Worm (Caenorhabditis elegans) whole organism, mixed stage, embryonic: ENCODE measurements around the gene gei-13.

ENCODE experiments used
- M03D4.4 ChIP-seq: sonication (generic microtip); optimal IDR thresholded peaks from 2 replicates; lab custom pipeline; 2017; ENCODE audit warnings: mild to moderate bottlenecking, missing genetic modification characterization, missing compliant biosample characterization
- blmp-1 ChIP-seq: fragments of 150-350 bp; optimal IDR thresholded peaks from 2 replicates; lab custom pipeline; 2014; ENCODE audit warnings: missing biosample characterization, missing genetic modification characterization
- ceh-39 ChIP-seq: fragments of 150-350 bp; optimal IDR thresholded peaks from 2 replicates; lab custom pipeline; 2014; ENCODE audit warnings: missing biosample characterization, missing genetic modification characterization
- ceh-43 ChIP-seq: fragments of 200-800 bp; sonication (Bioruptor generic); optimal IDR thresholded peaks from 2 replicates; lab custom pipeline; 2018; ENCODE audit warnings: mild to moderate bottlenecking, missing genetic modification characterization, moderate library complexity, missing compliant biosample characterization
- ceh-83 ChIP-seq: fragments of 200-800 bp; sonication (Bioruptor generic); optimal IDR thresholded peaks from 2 replicates; lab custom pipeline; 2018; ENCODE audit warnings: mild to moderate bottlenecking, missing genetic modification characterization, missing compliant biosample characterization
- ces-1 ChIP-seq: fragments of 150-350 bp; optimal IDR thresholded peaks from 2 replicates; lab custom pipeline; 2014; ENCODE audit warnings: missing biosample characterization, missing genetic modification reagents, missing genetic modification characterization
- cnd-1 ChIP-seq: fragments of 200-800 bp; sonication (Bioruptor generic); optimal IDR thresholded peaks from 2 replicates; lab custom pipeline; 2018; ENCODE audit warnings: mild to moderate bottlenecking, missing genetic modification characterization, missing compliant biosample characterization
- drap-1 ChIP-seq: fragments of 200-800 bp; sonication (Bioruptor generic); optimal IDR thresholded peaks from 3 replicates; lab custom pipeline; 2018; ENCODE audit warnings: mild to moderate bottlenecking, missing genetic modification characterization, missing compliant biosample characterization
- elt-1 ChIP-seq: sonication (generic microtip); optimal IDR thresholded peaks from 2 replicates; lab custom pipeline; 2017; ENCODE audit warnings: missing genetic modification characterization, mild to moderate bottlenecking, missing compliant biosample characterization, antibody characterized with exemption, moderate library complexity, borderline replicate concordance; ENCODE audit not compliant: insufficient read depth
- flh-1 ChIP-seq: fragments of 200-800 bp; sonication (Bioruptor generic); optimal IDR thresholded peaks from 2 replicates; lab custom pipeline; 2018; ENCODE audit warnings: mild to moderate bottlenecking, missing genetic modification characterization, moderate library complexity, missing compliant biosample characterization
- ham-2 ChIP-seq: fragments of 200-800 bp; sonication (Bioruptor generic); optimal IDR thresholded peaks from 2 replicates; lab custom pipeline; 2018; ENCODE audit warnings: mild to moderate bottlenecking, missing genetic modification characterization, missing compliant biosample characterization
- hlh-1 ChIP-seq: fragments of 150-350 bp; optimal IDR thresholded peaks from 2 replicates; lab custom pipeline; 2014; ENCODE audit warnings: missing biosample characterization, missing genetic modification reagents, missing genetic modification characterization
- lin-13 ChIP-seq: fragments of 150-350 bp; optimal IDR thresholded peaks from 2 replicates; lab custom pipeline; 2014; ENCODE audit warnings: missing biosample characterization, missing genetic modification characterization
- lin-32 ChIP-seq: fragments of 200-800 bp; sonication (Bioruptor generic); optimal IDR thresholded peaks from 2 replicates; lab custom pipeline; 2018; ENCODE audit warnings: mild to moderate bottlenecking, missing genetic modification characterization, missing compliant biosample characterization
- lsy-2 ChIP-seq: fragments of 150-350 bp; optimal IDR thresholded peaks from 2 replicates; lab custom pipeline; 2014; ENCODE audit warnings: missing biosample characterization, missing genetic modification characterization
- mab-5 ChIP-seq: fragments of 150-350 bp; optimal IDR thresholded peaks from 2 replicates; lab custom pipeline; 2014; ENCODE audit warnings: missing biosample characterization, missing genetic modification characterization
- mep-1 ChIP-seq: fragments of 150-350 bp; optimal IDR thresholded peaks from 2 replicates; lab custom pipeline; 2017; ENCODE audit warnings: missing biosample characterization, missing genetic modification reagents, missing genetic modification characterization, inconsistent platforms
- mls-2 ChIP-seq: sonication (generic microtip); optimal IDR thresholded peaks from 2 replicates; lab custom pipeline; 2016; ENCODE audit warnings: mild to moderate bottlenecking, missing genetic modification characterization, moderate library complexity, missing compliant biosample characterization
- nhr-12 ChIP-seq: fragments of 150-350 bp; optimal IDR thresholded peaks from 2 replicates; lab custom pipeline; 2014; ENCODE audit warnings: missing biosample characterization, missing genetic modification characterization
- nhr-2 ChIP-seq: fragments of 150-350 bp; optimal IDR thresholded peaks from 2 replicates; lab custom pipeline; 2014; ENCODE audit warnings: missing biosample characterization, missing genetic modification characterization
- nhr-28 ChIP-seq: fragments of 150-350 bp; optimal IDR thresholded peaks from 2 replicates; lab custom pipeline; 2014; ENCODE audit warnings: missing biosample characterization, missing genetic modification characterization
- nhr-76 ChIP-seq: sonication (generic microtip); optimal IDR thresholded peaks from 2 replicates; lab custom pipeline; 2017; ENCODE audit warnings: missing biosample characterization, missing genetic modification characterization
- pha-4 ChIP-seq: fragments of 150-350 bp; optimal IDR thresholded peaks from 2 replicates; lab custom pipeline; 2018; ENCODE audit warnings: missing biosample characterization, missing genetic modification reagents, missing genetic modification characterization
- sem-2 ChIP-seq: fragments of 200-800 bp; sonication (Bioruptor generic); optimal IDR thresholded peaks from 2 replicates; lab custom pipeline; 2018; ENCODE audit warnings: mild to moderate bottlenecking, missing genetic modification characterization, missing compliant biosample characterization
- snpc-4 ChIP-seq: fragments of 150-350 bp; optimal IDR thresholded peaks from 2 replicates; lab custom pipeline; 2014; ENCODE audit warnings: missing biosample characterization, missing genetic modification characterization
- sptf-1 ChIP-seq: sonication (generic microtip); optimal IDR thresholded peaks from 2 replicates; lab custom pipeline; 2017; ENCODE audit warnings: mild to moderate bottlenecking, missing genetic modification characterization, moderate library complexity, missing compliant biosample characterization
- tbx-8 ChIP-seq: fragments of 200-800 bp; sonication (Bioruptor generic); optimal IDR thresholded peaks from 2 replicates; lab custom pipeline; 2018; ENCODE audit warnings: mild to moderate bottlenecking, missing genetic modification characterization, moderate library complexity, missing compliant biosample characterization
- unc-39 ChIP-seq: fragments of 150-350 bp; optimal IDR thresholded peaks from 2 replicates; lab custom pipeline; 2014; ENCODE audit warnings: missing biosample characterization, missing genetic modification characterization
- unc-62 ChIP-seq: fragments of 150-350 bp; optimal IDR thresholded peaks from 2 replicates; lab custom pipeline; 2014; ENCODE audit warnings: missing biosample characterization, missing genetic modification reagents, missing genetic modification characterization
- zip-8 ChIP-seq: fragments of 150-350 bp; optimal IDR thresholded peaks from 2 replicates; lab custom pipeline; 2014; ENCODE audit warnings: missing biosample characterization, missing genetic modification characterization
- ztf-11 ChIP-seq: fragments of 150-350 bp; optimal IDR thresholded peaks from 2 replicates; lab custom pipeline; 2014; ENCODE audit warnings: missing biosample characterization, missing genetic modification characterization

gei-13 gene

DNA sequence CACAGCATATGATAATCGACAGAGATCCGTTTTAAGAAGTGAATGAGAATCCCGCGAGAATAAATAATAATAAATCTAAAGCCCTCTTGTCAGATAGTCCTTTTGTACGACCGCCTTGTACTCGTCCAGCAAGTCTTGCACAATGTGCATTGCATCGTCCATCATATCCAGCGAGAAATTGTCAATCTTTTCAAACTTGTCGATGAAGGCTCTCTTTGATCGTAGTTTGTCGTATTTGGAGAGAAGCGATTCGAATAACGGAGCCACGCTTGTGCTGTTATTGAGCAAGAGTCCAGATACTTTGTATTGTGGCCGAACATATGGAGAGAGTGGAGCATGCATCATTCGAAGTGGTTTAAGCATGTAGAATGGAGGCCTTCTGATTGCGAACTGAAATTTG is 10.3 kb downstream of the gei-13 start:
- TF ChIP-seq flh-1 (GFP tag; lab: Kevin White, UChicago) (no peak), sem-2 (no peak), nhr-2 (tag; lab: Kevin White, UChicago) (no peak), lin-32 (GFP tag; lab: Kevin White, UChicago) (no peak), ztf-11 (no peak), nhr-28 (tag; lab: Kevin White, UChicago) (no peak), unc-39 (tag; lab: Kevin White, UChicago) (no peak), M03D4.4 (tag; lab: Kevin White, UChicago) (no peak), lsy-2 (no peak), drap-1 (no peak), tbx-8 (GFP tag; lab: Kevin White, UChicago) (no peak)
- TF ChIP-seq, all 35 proteins: peak for 0

DNA sequence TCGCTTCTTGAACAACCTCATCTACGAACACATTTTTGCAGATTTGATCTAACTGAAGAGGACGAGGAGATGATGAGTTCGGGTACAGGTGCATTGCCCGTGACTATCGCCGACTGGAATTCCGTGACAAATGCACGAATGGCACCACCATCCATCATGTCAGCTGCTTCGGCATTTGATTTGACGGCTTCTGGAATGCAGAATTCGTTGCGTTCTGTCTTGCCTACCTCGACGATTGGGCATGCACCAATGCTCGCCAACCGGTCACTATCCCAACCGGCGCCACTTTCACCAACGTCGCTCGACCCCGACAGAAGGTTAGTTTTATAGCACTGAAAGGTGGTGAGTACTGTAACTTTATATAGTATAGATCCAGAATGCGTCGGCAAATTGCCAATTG is 13.5 kb downstream of the gei-13 start:
- TF ChIP-seq lin-32 (GFP tag; lab: Kevin White, UChicago) (no peak), unc-62 (GFP tag; lab: Kevin White, UChicago) (no peak), lin-13 (tag; lab: Kevin White, UChicago) (no peak), zip-8 (tag; lab: Kevin White, UChicago) (no peak), pha-4 (tag; lab: Kevin White, UChicago) (no peak), flh-1 (GFP tag; lab: Kevin White, UChicago) (no peak), ceh-43 (GFP tag; lab: Kevin White, UChicago) (no peak), ham-2 (GFP tag; lab: Kevin White, UChicago) (no peak), mls-2 (tag; lab: Kevin White, UChicago) (no peak), cnd-1 (tag; lab: Kevin White, UChicago) (no peak), hlh-1 (tag; lab: Kevin White, UChicago) (no peak), M03D4.4 (tag; lab: Kevin White, UChicago) (no peak), blmp-1 (tag; lab: Kevin White, UChicago) (no peak), ces-1 (GFP tag; lab: Kevin White, UChicago) (no peak), nhr-76 (no peak), nhr-28 (tag; lab: Kevin White, UChicago) (no peak), elt-1 (tag; lab: Kevin White, UChicago) (no peak)
- TF ChIP-seq, all 35 proteins: peak for 0

DNA sequence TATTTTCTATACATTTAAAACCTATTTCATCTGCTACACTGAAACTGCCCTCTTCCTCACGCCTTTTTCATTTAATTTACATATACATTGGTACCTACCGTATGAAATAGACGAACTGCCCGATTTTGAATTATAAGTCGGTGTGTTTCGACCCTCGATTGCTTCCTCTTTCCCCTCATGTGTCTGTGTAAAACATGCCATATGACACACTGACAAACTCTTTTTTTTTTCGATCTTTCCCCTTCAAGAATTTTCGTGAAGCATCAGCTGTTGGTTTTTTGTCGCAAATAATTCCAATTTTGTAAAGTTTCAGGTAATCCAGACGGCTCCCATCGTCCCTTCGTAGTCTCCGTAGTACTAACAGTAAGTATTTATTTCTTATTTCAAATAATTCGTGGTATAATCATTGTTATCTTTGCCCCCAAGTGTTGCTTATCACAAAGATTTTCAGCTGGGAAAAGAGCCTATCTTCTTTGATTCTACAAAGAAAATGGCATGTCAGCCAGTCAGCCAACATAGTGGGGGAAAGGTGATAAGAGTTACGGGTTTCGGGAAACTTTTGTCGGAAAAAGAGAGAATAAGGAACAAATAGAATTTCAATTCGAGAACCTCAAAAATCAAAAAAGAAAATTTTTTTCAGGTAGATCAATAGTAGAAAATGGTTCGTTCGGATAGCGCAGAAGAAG is 14.9 kb downstream of the gei-13 start:
- TF ChIP-seq nhr-12 (tag; lab: Kevin White, UChicago): no peak
- TF ChIP-seq mab-5: no peak
- TF ChIP-seq snpc-4 (tag; lab: Kevin White, UChicago): no peak
- no peak for TF ChIP-seq ham-2 (GFP tag; lab: Kevin White, UChicago)
- TF ChIP-seq unc-39 (tag; lab: Kevin White, UChicago): no peak
- no peak for TF ChIP-seq sptf-1
- no peak for TF ChIP-seq pha-4 (tag; lab: Kevin White, UChicago)
- TF ChIP-seq ceh-39 (tag; lab: Kevin White, UChicago): no peak

DNA sequence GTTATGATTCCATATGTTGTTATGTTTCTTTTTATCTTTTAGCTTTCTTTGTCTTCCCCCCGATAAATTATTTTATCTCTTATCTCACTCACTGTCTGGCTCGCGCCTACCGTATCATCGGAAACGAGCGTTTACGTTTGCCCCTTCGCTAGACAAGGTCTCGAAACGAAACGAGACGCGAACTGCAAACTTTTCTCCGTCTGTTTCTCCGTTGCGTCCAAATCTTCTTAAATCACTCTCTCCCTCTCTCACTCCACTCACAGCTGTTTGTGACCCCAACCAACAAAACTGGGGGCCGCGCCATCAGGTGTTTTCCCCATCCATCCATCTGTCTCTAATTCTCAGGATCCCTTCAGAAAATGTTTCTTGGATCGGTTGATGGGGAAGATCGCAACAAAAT is 16.8 kb downstream of the gei-13 start:
- TF ChIP-seq ceh-83 (GFP tag; lab: Kevin White, UChicago): no peak
- no peak for TF ChIP-seq mep-1 (tag; lab: Kevin White, UChicago)
- TF ChIP-seq nhr-2 (tag; lab: Kevin White, UChicago): no peak
- TF ChIP-seq ceh-39 (tag; lab: Kevin White, UChicago): no peak
- no peak for TF ChIP-seq lin-13 (tag; lab: Kevin White, UChicago)
- no peak for TF ChIP-seq zip-8 (tag; lab: Kevin White, UChicago)
- TF ChIP-seq nhr-28 (tag; lab: Kevin White, UChicago): no peak
- no peak for TF ChIP-seq blmp-1 (tag; lab: Kevin White, UChicago)
- no peak for TF ChIP-seq drap-1
- no peak for TF ChIP-seq unc-39 (tag; lab: Kevin White, UChicago)
- TF ChIP-seq ces-1 (GFP tag; lab: Kevin White, UChicago): no peak
- TF ChIP-seq sptf-1: no peak
- no peak for TF ChIP-seq snpc-4 (tag; lab: Kevin White, UChicago)
- no peak for TF ChIP-seq ham-2 (GFP tag; lab: Kevin White, UChicago)
- TF ChIP-seq, all 35 proteins: peak for 0
